Worm (Caenorhabditis elegans): ENCODE measurements around the gene R74.2.

The R74.2 gene

ce11 chrIII:4223668-4224127, 35.7 kb downstream of the R74.2 start (continued):
- TF ChIP-seq sdc-2 (tag; optimal IDR thresholded peaks at IDR 0.05) (peak; percentile 32), pag-3 (tag; optimal IDR thresholded peaks at IDR 0.05; ENCODE audit: borderline replicate concordance) (peak; percentile 21), hlh-8 (tag; optimal IDR thresholded peaks at IDR 0.05) (peak; percentile 36), K09A11.1 (tag; optimal IDR thresholded peaks at IDR 0.05; ENCODE audit: insufficient read depth) (peak; percentile 42), ceh-2 (tag; optimal IDR thresholded peaks at IDR 0.05) (peak; percentile 31), F13H6.1 (tag; optimal IDR thresholded peaks at IDR 0.05) (peak; percentile 33), pat-9 (tag; optimal IDR thresholded peaks at IDR 0.05) (peak; percentile 14), lim-6 (tag; optimal IDR thresholded peaks at IDR 0.05) (peak; percentile 8), ceh-30 (tag; optimal IDR thresholded peaks at IDR 0.05) (no peak), dve-1 (tag; optimal IDR thresholded peaks at IDR 0.05) (peak; percentile 29), ceh-34 (tag; optimal IDR thresholded peaks at IDR 0.05) (peak; percentile 72), ttx-3 (tag; optimal IDR thresholded peaks at IDR 0.05) (no peak), hlh-6 (tag; optimal IDR thresholded peaks at IDR 0.05) (peak; percentile 59), rnt-1 (tag; optimal IDR thresholded peaks at IDR 0.05) (peak; percentile 66), C08G9.2 (tag; optimal IDR thresholded peaks at IDR 0.05) (peak; percentile 49), ceh-48 (tag; optimal IDR thresholded peaks at IDR 0.05) (peak; percentile 25), hlh-30 (tag; optimal IDR thresholded peaks at IDR 0.05; ENCODE audit: insufficient read depth) (peak; percentile 62)

ce11 chrIII:4224722-4225121, 36.8 kb downstream of the R74.2 start:
- TF ChIP-seq T23F11.4 (GFP tag; optimal IDR thresholded peaks at IDR 0.05) (no peak), pros-1 (tag; optimal IDR thresholded peaks at IDR 0.05) (no peak), ztf-16 (tag; optimal IDR thresholded peaks at IDR 0.05) (no peak), dve-1 (tag; optimal IDR thresholded peaks at IDR 0.05) (no peak), ama-1 (optimal IDR thresholded peaks at IDR 0.05) (no peak), zip-5 (tag; optimal IDR thresholded peaks at IDR 0.05) (no peak), madf-2 (tag; optimal IDR thresholded peaks at IDR 0.05) (no peak), che-1 (tag; optimal IDR thresholded peaks at IDR 0.05) (no peak), odd-2 (tag; optimal IDR thresholded peaks at IDR 0.05) (no peak), pax-1 (tag; optimal IDR thresholded peaks at IDR 0.05) (no peak), ceh-34 (tag; optimal IDR thresholded peaks at IDR 0.05) (no peak), ceh-19 (GFP tag; optimal IDR thresholded peaks at IDR 0.05) (no peak), hlh-30 (tag; optimal IDR thresholded peaks at IDR 0.05; ENCODE audit: insufficient read depth) (no peak), unc-86 (tag; optimal IDR thresholded peaks at IDR 0.05) (no peak), tbx-2 (tag; optimal IDR thresholded peaks at IDR 0.05) (no peak)

- TF ChIP-seq pag-3 (tag; optimal IDR thresholded peaks at IDR 0.05; ENCODE audit: borderline replicate concordance): no peak
- no peak for TF ChIP-seq C08G9.2 (tag; optimal IDR thresholded peaks at IDR 0.05)
- no peak for TF ChIP-seq hlh-8 (tag; optimal IDR thresholded peaks at IDR 0.05)
- TF ChIP-seq ztf-16 (tag; optimal IDR thresholded peaks at IDR 0.05): no peak
- no peak for TF ChIP-seq ceh-45 (GFP tag; IDR thresholded peaks at IDR 0.05)
- TF ChIP-seq tbx-7 (tag; optimal IDR thresholded peaks at IDR 0.05): no peak
- no peak for TF ChIP-seq unc-86 (tag; optimal IDR thresholded peaks at IDR 0.05)
- TF ChIP-seq ama-1 (optimal IDR thresholded peaks at IDR 0.05): no peak
- no peak for TF ChIP-seq tbx-2 (tag; optimal IDR thresholded peaks at IDR 0.05)
- TF ChIP-seq unc-42 (tag; optimal IDR thresholded peaks at IDR 0.05): no peak
- TF ChIP-seq sox-2 (GFP tag; IDR thresholded peaks at IDR 0.05): no peak
- TF ChIP-seq rnt-1 (tag; optimal IDR thresholded peaks at IDR 0.05): no peak
- TF ChIP-seq fkh-6 (tag; optimal IDR thresholded peaks at IDR 0.05): no peak
- TF ChIP-seq hlh-30 (tag; optimal IDR thresholded peaks at IDR 0.05; ENCODE audit: insufficient read depth): no peak
- TF ChIP-seq ceh-30 (tag; optimal IDR thresholded peaks at IDR 0.05): no peak
- TF ChIP-seq ceh-2 (tag; optimal IDR thresholded peaks at IDR 0.05): no peak
- no peak for TF ChIP-seq pha-2 (tag; optimal IDR thresholded peaks at IDR 0.05)
Measured at ce11 chrIII:4227363-4227762, 39.4 kb downstream of the R74.2 start.

- TF ChIP-seq ceh-22 (tag; optimal IDR thresholded peaks at IDR 0.05): no peak
Measured at ce11 chrIII:4228008-4228407, 40.0 kb downstream of the R74.2 start, which contains the start of gene mpk-1. mpk-1 (minus strand) TSS chrIII:4228108.

Data from whole organism, late embryonic.